Fruit fly (Drosophila melanogaster) whole organism, embryonic: ENCODE data around the gene tws.

ENCODE experiments used
- Atf6 ChIP-seq: fragments of 200-800 bp; sonication (Bioruptor generic); IDR thresholded peaks from 2 replicates; pipeline ENCODE4 v1.3.6; 2022; ENCODE audit warnings: missing biosample characterization, missing genetic modification characterization
- CG10147 ChIP-seq: fragments of 200-800 bp; sonication (Bioruptor generic); optimal IDR thresholded peaks from 2 replicates; lab custom pipeline; 2019; ENCODE audit warnings: missing biosample characterization, mild to moderate bottlenecking, missing genetic modification characterization, moderate library complexity
- CG11093 ChIP-seq: fragments of 200-800 bp; sonication (Bioruptor generic); IDR thresholded peaks from 3 replicates; pipeline ENCODE4 v1.3.6; 2022; ENCODE audit warnings: missing biosample characterization, missing genetic modification characterization
- CG12942 ChIP-seq: fragments of 200-800 bp; sonication (Bioruptor generic); optimal IDR thresholded peaks from 3 replicates; lab custom pipeline; 2016; ENCODE audit warnings: missing biosample characterization, missing genetic modification characterization
- CG14014 ChIP-seq: fragments of 200-800 bp; sonication (Bioruptor generic); IDR thresholded peaks from 2 replicates; pipeline ENCODE4 v1.3.6; 2022; ENCODE audit warnings: missing biosample characterization, missing genetic modification characterization
- CG14441 ChIP-seq: fragments of 200-800 bp; sonication (Bioruptor generic); IDR thresholded peaks from 2 replicates; pipeline ENCODE4 v1.3.6; 2022; ENCODE audit warnings: missing biosample characterization, missing genetic modification characterization
- CG16863 ChIP-seq: fragments of 200-800 bp; sonication (Bioruptor generic); optimal IDR thresholded peaks from 3 replicates; lab custom pipeline; 2016; ENCODE audit warnings: missing biosample characterization, missing genetic modification characterization
- CG17186 ChIP-seq: fragments of 200-800 bp; sonication (Bioruptor generic); optimal IDR thresholded peaks from 3 replicates; lab custom pipeline; 2017; ENCODE audit warnings: missing biosample characterization, missing genetic modification reagents, missing genetic modification characterization
- CG17802 ChIP-seq: fragments of 200-800 bp; sonication (Bioruptor generic); optimal IDR thresholded peaks from 2 replicates; lab custom pipeline; 2018; ENCODE audit warnings: missing biosample characterization, mild to moderate bottlenecking, missing genetic modification characterization, moderate library complexity
- CG18476 ChIP-seq: fragments of 200-800 bp; sonication (Bioruptor generic); optimal IDR thresholded peaks from 2 replicates; lab custom pipeline; 2016; ENCODE audit warnings: missing biosample characterization, mild to moderate bottlenecking, missing genetic modification characterization
- CG2120 ChIP-seq: fragments of 200-800 bp; sonication (Bioruptor generic); optimal IDR thresholded peaks from 3 replicates; lab custom pipeline; 2016; ENCODE audit warnings: missing biosample characterization, missing genetic modification characterization
- CG34224 ChIP-seq: fragments of 200-800 bp; sonication (Bioruptor generic); IDR thresholded peaks from 3 replicates; pipeline ENCODE4 v1.3.6; 2022; ENCODE audit warnings: missing biosample characterization, missing genetic modification characterization; ENCODE audit not compliant: partially characterized antibody
- CG3847 ChIP-seq: fragments of 200-800 bp; sonication (Bioruptor generic); IDR thresholded peaks from 2 replicates; pipeline ENCODE4 v1.3.6; 2022; ENCODE audit warnings: missing biosample characterization, missing genetic modification characterization
- CG42726 ChIP-seq: fragments of 200-800 bp; sonication (Bioruptor generic); IDR thresholded peaks from 2 replicates; pipeline ENCODE4 v1.3.6; 2022; ENCODE audit warnings: missing biosample characterization, missing genetic modification characterization; ENCODE audit not compliant: partially characterized antibody
- CG6175 ChIP-seq: fragments of 200-800 bp; sonication (Bioruptor generic); IDR thresholded peaks from 3 replicates; pipeline ENCODE4 v1.3.6; 2022; ENCODE audit warnings: missing biosample characterization, missing genetic modification characterization
- CG8944 ChIP-seq: fragments of 200-800 bp; sonication (Bioruptor generic); optimal IDR thresholded peaks from 3 replicates; lab custom pipeline; 2016; ENCODE audit warnings: missing biosample characterization, missing genetic modification characterization
- CG9817 ChIP-seq: fragments of 200-800 bp; sonication (Bioruptor generic); optimal IDR thresholded peaks from 2 replicates; lab custom pipeline; 2018; ENCODE audit warnings: missing biosample characterization, mild to moderate bottlenecking, missing genetic modification characterization, moderate library complexity
- CG9932 ChIP-seq: fragments of 200-800 bp; sonication (Bioruptor generic); IDR thresholded peaks from 2 replicates; pipeline ENCODE4 v1.3.6; 2022; ENCODE audit warnings: missing biosample characterization, missing genetic modification characterization
- CTCF ChIP-seq: fragments of 200-800 bp; sonication (Bioruptor generic); optimal IDR thresholded peaks from 2 replicates; lab custom pipeline; 2017; ENCODE audit warnings: missing biosample characterization, mild to moderate bottlenecking, missing genetic modification characterization, moderate library complexity
- Dek ChIP-seq: fragments of 200-800 bp; sonication (Bioruptor generic); optimal IDR thresholded peaks from 3 replicates; lab custom pipeline; 2019; ENCODE audit warnings: missing biosample characterization, mild to moderate bottlenecking, missing genetic modification characterization, moderate library complexity
- Dfd ChIP-seq, 2 experiments: fragments of >200 bp; optimal IDR thresholded peaks; 2 replicates each; lab custom pipeline; 2017; ENCODE audit warnings: missing biosample characterization in 2 of 2, missing genetic modification characterization in 2 of 2
- Eip74EF ChIP-seq, 2 experiments: fragments of 200-800 bp in 1 of 2; fragments of >200 bp in 1 of 2; sonication (Bioruptor generic) in 1 of 2; optimal IDR thresholded peaks; 2 replicates each; lab custom pipeline; 2017 to 2019; ENCODE audit warnings: missing biosample characterization in 2 of 2, missing genetic modification characterization in 2 of 2, mild to moderate bottlenecking in 1 of 2, moderate library complexity in 1 of 2
- Fer1 ChIP-seq: fragments of 200-800 bp; sonication (Bioruptor generic); optimal IDR thresholded peaks from 2 replicates; lab custom pipeline; 2017; ENCODE audit warnings: missing biosample characterization, mild to moderate bottlenecking, missing genetic modification characterization
- HHEX ChIP-seq: fragments of 200-800 bp; sonication (Bioruptor generic); optimal IDR thresholded peaks from 3 replicates; lab custom pipeline; 2017; ENCODE audit warnings: missing biosample characterization, mild to moderate bottlenecking, missing genetic modification characterization, missing genetic modification reagents
- Hsf ChIP-seq: fragments of 200-800 bp; sonication (Bioruptor generic); optimal IDR thresholded peaks from 3 replicates; lab custom pipeline; 2016; ENCODE audit warnings: missing biosample characterization, missing genetic modification characterization
- Jarid2 ChIP-seq: fragments of 200-800 bp; sonication (Bioruptor generic); optimal IDR thresholded peaks from 3 replicates; lab custom pipeline; 2017; ENCODE audit warnings: mild to moderate bottlenecking, missing biosample characterization, missing genetic modification reagents, missing genetic modification characterization
- NC2β ChIP-seq: fragments of 200-800 bp; sonication (Bioruptor generic); optimal IDR thresholded peaks from 2 replicates; lab custom pipeline; 2016; ENCODE audit warnings: missing biosample characterization, missing genetic modification characterization
- Opbp ChIP-seq: fragments of 200-800 bp; sonication (Bioruptor generic); IDR thresholded peaks from 3 replicates; pipeline ENCODE4 v1.3.6; 2022; ENCODE audit warnings: missing biosample characterization, missing genetic modification characterization; ENCODE audit not compliant: partially characterized antibody
- Sry-β ChIP-seq: fragments of 200-800 bp; sonication (Bioruptor generic); optimal IDR thresholded peaks from 2 replicates; lab custom pipeline; 2018; ENCODE audit warnings: missing biosample characterization, mild to moderate bottlenecking, missing genetic modification characterization, moderate library complexity
- Tbp ChIP-seq: fragments of >200 bp; optimal IDR thresholded peaks from 2 replicates; lab custom pipeline; 2018; ENCODE audit warnings: missing biosample characterization, missing genetic modification characterization
- al ChIP-seq: fragments of 200-800 bp; sonication (Bioruptor generic); IDR thresholded peaks from 2 replicates; pipeline ENCODE4 v1.3.6; 2022; ENCODE audit warnings: missing biosample characterization, missing genetic modification characterization
- ash1 ChIP-seq: fragments of 200-800 bp; sonication (Bioruptor generic); optimal IDR thresholded peaks from 2 replicates; lab custom pipeline; 2018; ENCODE audit warnings: missing biosample characterization, mild to moderate bottlenecking, missing genetic modification characterization
- bab2 ChIP-seq: fragments of 200-800 bp; sonication (Bioruptor generic); optimal IDR thresholded peaks from 2 replicates; lab custom pipeline; 2016; ENCODE audit warnings: missing biosample characterization, missing genetic modification characterization
- crc ChIP-seq: fragments of 200-800 bp; sonication (Bioruptor generic); optimal IDR thresholded peaks from 2 replicates; lab custom pipeline; 2016; ENCODE audit warnings: missing biosample characterization, missing genetic modification characterization
- danr ChIP-seq: fragments of 200-800 bp; sonication (Bioruptor generic); IDR thresholded peaks from 2 replicates; pipeline ENCODE4 v1.3.6; 2022; ENCODE audit warnings: missing biosample characterization, missing genetic modification characterization
- fd96Cb ChIP-seq: fragments of 200-800 bp; sonication (Bioruptor generic); optimal IDR thresholded peaks from 2 replicates; lab custom pipeline; 2018; ENCODE audit warnings: missing biosample characterization, mild to moderate bottlenecking, missing genetic modification characterization, moderate library complexity
- fru ChIP-seq: fragments of >200 bp; optimal IDR thresholded peaks from 2 replicates; lab custom pipeline; 2017
- gt ChIP-seq: fragments of 200-800 bp; sonication (Bioruptor generic); IDR thresholded peaks from 2 replicates; pipeline ENCODE4 v1.3.6; 2022; ENCODE audit warnings: missing biosample characterization, missing genetic modification characterization
- klu ChIP-seq: fragments of 200-800 bp; sonication (Bioruptor generic); IDR thresholded peaks from 2 replicates; pipeline ENCODE4 v1.3.6; 2022; ENCODE audit warnings: missing biosample characterization, missing genetic modification characterization
- lov ChIP-seq, 2 experiments: fragments of 200-800 bp in 1 of 2; fragments of >200 bp in 1 of 2; sonication (Bioruptor generic) in 1 of 2; IDR thresholded peaks in 1 of 2; optimal IDR thresholded peaks in 1 of 2; 2 replicates in 1 of 2; 3 replicates in 1 of 2; pipeline versions ENCODE4 v1.3.6 to Lab custom; 2017 to 2022; ENCODE audit warnings: missing biosample characterization in 1 of 2, missing genetic modification characterization in 1 of 2
- maf-S ChIP-seq: fragments of 200-800 bp; sonication (Bioruptor generic); optimal IDR thresholded peaks from 2 replicates; lab custom pipeline; 2016; ENCODE audit warnings: missing biosample characterization, missing genetic modification characterization
- ro ChIP-seq: fragments of 200-800 bp; sonication (Bioruptor generic); IDR thresholded peaks from 2 replicates; pipeline ENCODE4 v1.3.6; 2022; ENCODE audit warnings: missing biosample characterization, missing genetic modification characterization
- sisA ChIP-seq: fragments of 200-800 bp; sonication (Bioruptor generic); IDR thresholded peaks from 2 replicates; pipeline ENCODE4 v1.3.6; 2022; ENCODE audit warnings: missing biosample characterization, missing genetic modification characterization
- sob ChIP-seq: fragments of 200-800 bp; sonication (Bioruptor generic); IDR thresholded peaks from 2 replicates; pipeline ENCODE4 v1.3.6; 2022; ENCODE audit warnings: missing biosample characterization, missing genetic modification characterization
- sug ChIP-seq: fragments of 200-800 bp; optimal IDR thresholded peaks from 2 replicates; lab custom pipeline; 2019; ENCODE audit warnings: missing biosample characterization, mild to moderate bottlenecking, missing genetic modification characterization, moderate library complexity
- tgo ChIP-seq: fragments of 200-800 bp; sonication (Bioruptor generic); IDR thresholded peaks from 3 replicates; pipeline ENCODE4 v1.3.6; 2022; ENCODE audit warnings: missing biosample characterization, missing genetic modification characterization
- tin ChIP-seq: fragments of 200-800 bp; sonication (Bioruptor generic); optimal IDR thresholded peaks from 3 replicates; lab custom pipeline; 2016; ENCODE audit warnings: missing biosample characterization, missing genetic modification characterization
- tio ChIP-seq: fragments of 200-800 bp; sonication (Bioruptor generic); optimal IDR thresholded peaks from 2 replicates; lab custom pipeline; 2017; ENCODE audit warnings: missing biosample characterization, missing genetic modification characterization, inconsistent platforms
- trem ChIP-seq: fragments of 200-800 bp; optimal IDR thresholded peaks from 3 replicates; lab custom pipeline; 2019; ENCODE audit warnings: missing biosample characterization, mild to moderate bottlenecking, missing genetic modification characterization, moderate library complexity
- ttk ChIP-seq: fragments of 200-800 bp; sonication (Bioruptor generic); IDR thresholded peaks from 2 replicates; pipeline ENCODE4 v2.1.2; 2022; ENCODE audit warnings: missing biosample characterization, missing genetic modification characterization
- zfh1 ChIP-seq: fragments of 200-800 bp; sonication (Bioruptor generic); IDR thresholded peaks from 3 replicates; pipeline ENCODE4 v1.3.6; 2022; ENCODE audit warnings: missing biosample characterization, missing genetic modification characterization

tws gene

dm6 chr3R:10153957-10154685 is 14.5 kb upstream of the tws start (continued):
- TF ChIP-seq CG14014 (peak; percentile 49; the same call in 1 of the 2 replicates), tgo (peak; percentile 38; the same call in 2 of the 3 replicates), CG17802 (tag; lab: Kevin White, UChicago) (no peak), CTCF (GFP tag; lab: Kevin White, UChicago) (no peak), CG12942 (GFP tag; lab: Kevin White, UChicago) (no peak), trem (no peak), CG18476 (GFP tag; lab: Kevin White, UChicago) (no peak), Atf6 (GFP tag; lab: Robert Waterston, UW) (peak; percentile 33; the same call in 1 of the 2 replicates), danr (GFP tag; lab: Robert Waterston, UW) (no peak), CG9817 (no peak), fru (lab: Kevin White, UChicago) (no peak), CG14441 (peak; percentile 69), Jarid2 (GFP tag; lab: Kevin White, UChicago) (no peak), Fer1 (peak; percentile 33), klu (GFP tag; lab: Robert Waterston, UW) (no peak), sisA (GFP tag; lab: Robert Waterston, UW) (peak; percentile 53), CG9932 (GFP tag; lab: Robert Waterston, UW) (no peak), gt (GFP tag; lab: Robert Waterston, UW) (no peak), ash1 (GFP tag; lab: Kevin White, UChicago) (no peak), al (GFP tag; lab: Robert Waterston, UW) (no peak), maf-S (GFP tag; lab: Kevin White, UChicago) (no peak), ro (GFP tag; lab: Robert Waterston, UW) (no peak), Tbp (GFP tag; lab: Kevin White, UChicago) (no peak), tio (GFP tag; lab: Kevin White, UChicago) (peak; percentile 3), CG2120 (GFP tag; lab: Kevin White, UChicago) (no peak), CG16863 (GFP tag; lab: Kevin White, UChicago) (no peak), CG10147 (GFP tag; lab: Kevin White, UChicago) (no peak), Dek (no peak), CG8944 (no peak), HHEX (GFP tag; lab: Kevin White, UChicago) (peak; percentile 34), lov (optimal IDR thresholded peaks at IDR 0.05; lab: Kevin White, UChicago) (no peak), lov (GFP tag; IDR thresholded peaks at IDR 0.05; lab: Robert Waterston, UW) (no peak), NC2β (GFP tag; lab: Kevin White, UChicago) (no peak), Opbp (GFP tag; lab: Robert Waterston, UW) (no peak), CG17186 (no peak), crc (GFP tag; lab: Kevin White, UChicago) (no peak), CG42726 (no peak), zfh1 (GFP tag; lab: Robert Waterston, UW) (no peak), tin (GFP tag; lab: Kevin White, UChicago) (no peak), CG3847 (GFP tag; lab: Robert Waterston, UW) (no peak), Hsf (no peak), CG11093 (no peak), sug (tag; lab: Kevin White, UChicago) (no peak), CG6175 (GFP tag; lab: Robert Waterston, UW) (no peak), ttk (GFP tag; lab: Robert Waterston, UW) (0 out of 2 replicates have a peak, but pooled peaks have one; percentile 21), bab2 (GFP tag; lab: Kevin White, UChicago) (no peak), Eip74EF (GFP tag; optimal IDR thresholded peaks at IDR 0.05; lab: Kevin White, UChicago) (no peak), Sry-β (GFP tag; lab: Kevin White, UChicago) (no peak), fd96Cb (tag; lab: Kevin White, UChicago) (no peak), CG34224 (GFP tag; lab: Robert Waterston, UW) (no peak), sob (GFP tag; lab: Robert Waterston, UW) (peak; percentile 48; the same call in 1 of the 2 replicates), Dfd (GFP tag; optimal IDR thresholded peaks at IDR 0.05; lab: Kevin White, UChicago) (no peak)
